Worm (Caenorhabditis elegans) whole organism, L2 larva: Measurements from ENCODE around the gene egl-46.

ENCODE experiments used
- blmp-1 ChIP-seq: sonication (generic microtip); optimal IDR thresholded peaks from 2 replicates; lab custom pipeline; 2017; ENCODE audit warnings: missing genetic modification characterization, mild to moderate bottlenecking, missing compliant biosample characterization, antibody characterized with exemption, moderate library complexity; ENCODE audit not compliant: insufficient read depth
- nhr-11 ChIP-seq: fragments of 150-350 bp; optimal IDR thresholded peaks from 2 replicates; lab custom pipeline; 2014; ENCODE audit warnings: missing biosample characterization, missing genetic modification characterization
- nhr-23 ChIP-seq: fragments of 150-350 bp; optimal IDR thresholded peaks from 2 replicates; lab custom pipeline; 2014; ENCODE audit warnings: missing biosample characterization, missing genetic modification reagents, missing genetic modification characterization
- nhr-237 ChIP-seq: fragments of 150-350 bp; optimal IDR thresholded peaks from 2 replicates; lab custom pipeline; 2014; ENCODE audit warnings: missing biosample characterization, missing genetic modification characterization
- peb-1 ChIP-seq: fragments of 150-350 bp; optimal IDR thresholded peaks from 2 replicates; lab custom pipeline; 2014; ENCODE audit warnings: missing biosample characterization, missing genetic modification characterization
- sem-4 ChIP-seq: fragments of 150-350 bp; optimal IDR thresholded peaks from 2 replicates; lab custom pipeline; 2014; ENCODE audit warnings: missing biosample characterization, missing genetic modification reagents, missing genetic modification characterization

DNA sequence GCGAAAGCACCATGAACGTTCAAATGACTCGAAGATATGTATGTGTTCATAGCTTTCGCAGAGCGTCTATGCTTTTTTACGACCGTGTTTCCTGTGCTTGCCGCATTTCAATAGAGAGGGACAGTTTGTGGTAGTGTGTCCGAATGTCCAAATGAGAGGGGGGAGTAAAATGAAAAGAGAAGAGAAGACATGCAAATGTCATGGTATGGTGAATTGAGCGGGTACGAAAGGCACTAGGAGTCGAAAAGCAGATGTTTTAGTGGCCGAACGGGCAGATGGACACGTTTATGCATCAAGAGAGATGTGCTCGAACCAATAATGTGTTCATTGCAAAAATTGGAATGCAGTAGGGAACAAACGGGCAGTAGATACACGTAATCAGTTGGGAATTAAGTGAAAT lies 4.1 kb upstream of the egl-46 start:
- TF ChIP-seq nhr-237 (tag; lab: Kevin White, UChicago) (no peak), blmp-1 (tag; lab: Kevin White, UChicago) (no peak), peb-1 (tag; lab: Kevin White, UChicago) (no peak), sem-4 (tag; lab: Kevin White, UChicago) (no peak), nhr-11 (tag; lab: Kevin White, UChicago) (no peak), nhr-23 (tag; lab: Kevin White, UChicago) (no peak)
